Fruit fly (Drosophila melanogaster) whole organism, pupa: ENCODE results near the gene Cog1.

Experiments
- CG10348 ChIP-seq: fragments of 200-800 bp; sonication (Bioruptor generic); IDR thresholded peaks from 2 replicates; pipeline ENCODE4 v1.3.6; 2022; ENCODE audit warnings: missing biosample characterization, missing genetic modification characterization
- CG12605 ChIP-seq: fragments of 200-800 bp; sonication (Bioruptor generic); IDR thresholded peaks from 2 replicates; pipeline ENCODE4 v1.3.6; 2022; ENCODE audit warnings: missing biosample characterization, missing genetic modification characterization
- CG13204 ChIP-seq: fragments of 200-800 bp; sonication (Bioruptor generic); optimal IDR thresholded peaks from 2 replicates; lab custom pipeline; 2018; ENCODE audit warnings: missing biosample characterization, mild to moderate bottlenecking, missing genetic modification characterization, moderate library complexity
- CG14655 ChIP-seq: fragments of 200-800 bp; sonication (Bioruptor generic); optimal IDR thresholded peaks from 3 replicates; lab custom pipeline; 2017; ENCODE audit warnings: mild to moderate bottlenecking, missing biosample characterization, missing genetic modification reagents, missing genetic modification characterization
- CG15710 ChIP-seq: fragments of 200-800 bp; sonication (Bioruptor generic); optimal IDR thresholded peaks from 2 replicates; lab custom pipeline; 2018; ENCODE audit warnings: missing biosample characterization, mild to moderate bottlenecking, missing genetic modification characterization, moderate library complexity
- CG17806 ChIP-seq: fragments of 200-800 bp; sonication (Bioruptor generic); optimal IDR thresholded peaks from 2 replicates; lab custom pipeline; 2018; ENCODE audit warnings: missing biosample characterization, mild to moderate bottlenecking, missing genetic modification characterization, moderate library complexity
- CG32121 ChIP-seq: fragments of 200-800 bp; sonication (Bioruptor generic); IDR thresholded peaks from 2 replicates; pipeline ENCODE4 v1.3.6; 2022; ENCODE audit warnings: missing biosample characterization, missing genetic modification characterization
- CG34367 ChIP-seq: fragments of 200-800 bp; sonication (Bioruptor generic); optimal IDR thresholded peaks from 2 replicates; lab custom pipeline; 2018; ENCODE audit warnings: missing biosample characterization, mild to moderate bottlenecking, missing genetic modification characterization
- CG4496 ChIP-seq: fragments of 200-800 bp; sonication (Bioruptor generic); IDR thresholded peaks from 3 replicates; pipeline ENCODE4 v1.3.6; 2022; ENCODE audit warnings: missing biosample characterization, missing genetic modification characterization
- CG8159 ChIP-seq: fragments of 200-800 bp; sonication (Bioruptor generic); optimal IDR thresholded peaks from 3 replicates; lab custom pipeline; 2018; ENCODE audit warnings: missing biosample characterization, mild to moderate bottlenecking, missing genetic modification characterization, moderate library complexity
- CG8301 ChIP-seq: fragments of 200-800 bp; sonication (Bioruptor generic); optimal IDR thresholded peaks from 2 replicates; lab custom pipeline; 2018; ENCODE audit warnings: missing biosample characterization, mild to moderate bottlenecking, missing genetic modification characterization
- CG9948 ChIP-seq: fragments of 200-800 bp; sonication (Bioruptor generic); optimal IDR thresholded peaks from 2 replicates; lab custom pipeline; 2018; ENCODE audit warnings: missing biosample characterization, mild to moderate bottlenecking, missing genetic modification characterization, moderate library complexity
- D1 ChIP-seq: fragments of 200-800 bp; sonication (Bioruptor generic); optimal IDR thresholded peaks from 2 replicates; lab custom pipeline; 2018; ENCODE audit warnings: missing biosample characterization, mild to moderate bottlenecking, missing genetic modification characterization, moderate library complexity
- EcR ChIP-seq: fragments of 200-800 bp; sonication (Bioruptor generic); optimal IDR thresholded peaks from 3 replicates; lab custom pipeline; 2019; ENCODE audit warnings: missing biosample characterization, missing genetic modification characterization, mild to moderate bottlenecking, moderate library complexity, missing genetic modification reagents
- Ets98B ChIP-seq: fragments of 200-800 bp; sonication (Bioruptor generic); IDR thresholded peaks from 2 replicates; pipeline ENCODE4 v1.3.6; 2022; ENCODE audit warnings: missing biosample characterization, missing genetic modification characterization
- Pif1A ChIP-seq: fragments of 200-800 bp; sonication (Bioruptor generic); optimal IDR thresholded peaks from 3 replicates; lab custom pipeline; 2016; ENCODE audit warnings: missing biosample characterization, missing genetic modification characterization
- Pif1B ChIP-seq: fragments of 200-800 bp; sonication (Bioruptor generic); optimal IDR thresholded peaks from 3 replicates; lab custom pipeline; 2016; ENCODE audit warnings: missing biosample characterization, missing genetic modification characterization
- Snoo ChIP-seq: fragments of 200-800 bp; sonication (Bioruptor generic); optimal IDR thresholded peaks from 3 replicates; lab custom pipeline; 2017; ENCODE audit warnings: missing biosample characterization, mild to moderate bottlenecking, missing genetic modification characterization, inconsistent platforms
- fd96Ca ChIP-seq: fragments of 200-800 bp; sonication (Bioruptor generic); IDR thresholded peaks from 3 replicates; pipeline ENCODE4 v1.3.6; 2022; ENCODE audit warnings: missing biosample characterization, missing genetic modification characterization
- gl ChIP-seq: fragments of 200-800 bp; sonication (Bioruptor generic); optimal IDR thresholded peaks from 2 replicates; lab custom pipeline; 2018; ENCODE audit warnings: missing biosample characterization, mild to moderate bottlenecking, missing genetic modification characterization
- rn ChIP-seq: fragments of 200-800 bp; sonication (Bioruptor generic); IDR thresholded peaks from 2 replicates; pipeline ENCODE4 v1.3.6; 2022; ENCODE audit warnings: missing biosample characterization, missing genetic modification characterization

The Cog1 gene

dm6 chr3R:12185615-12186014 is 33.9 kb downstream of the Cog1 start:
- TF ChIP-seq Pif1A (GFP tag; lab: Kevin White, UChicago) (no peak), CG8159 (tag; lab: Kevin White, UChicago) (no peak), D1 (tag; lab: Kevin White, UChicago) (no peak), Pif1B (GFP tag; lab: Kevin White, UChicago) (no peak), CG34367 (tag; lab: Kevin White, UChicago) (no peak), CG8301 (tag; lab: Kevin White, UChicago) (no peak), CG13204 (no peak), CG12605 (no peak), rn (GFP tag; lab: Robert Waterston, UW) (no peak), CG14655 (GFP tag; lab: Kevin White, UChicago) (no peak), fd96Ca (GFP tag; lab: Robert Waterston, UW) (no peak), CG9948 (tag; lab: Kevin White, UChicago) (no peak), Ets98B (GFP tag; lab: Robert Waterston, UW) (no peak), EcR (GFP tag; lab: Kevin White, UChicago) (no peak), CG10348 (GFP tag; lab: Robert Waterston, UW) (no peak), CG17806 (tag; lab: Kevin White, UChicago) (no peak), CG4496 (no peak), Snoo (no peak), CG32121 (GFP tag; lab: Robert Waterston, UW) (no peak)

DNA sequence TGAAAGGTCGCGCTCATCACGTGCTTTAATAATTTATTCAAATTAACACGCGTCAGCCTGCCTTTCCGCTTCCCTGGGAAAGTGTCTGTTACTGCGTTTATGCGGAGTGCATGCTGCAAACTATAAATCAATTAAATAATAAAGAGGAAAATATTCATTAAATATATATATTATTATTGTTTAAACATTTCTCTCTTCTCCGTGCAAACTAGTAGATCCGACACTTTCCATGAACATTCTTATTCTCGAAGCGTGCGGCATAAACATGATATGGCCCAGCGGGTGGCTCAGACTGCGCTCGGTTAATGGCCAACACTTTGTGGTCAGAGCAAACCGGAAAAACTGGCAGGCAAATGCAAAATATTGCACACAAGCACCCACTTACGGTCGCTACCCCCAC is 51.1 kb downstream of the Cog1 start:
- TF ChIP-seq Ets98B (GFP tag; lab: Robert Waterston, UW): peak; percentile 18; the same call in 1 of the 2 replicates
- TF ChIP-seq CG8301 (tag; lab: Kevin White, UChicago): no peak
- TF ChIP-seq gl (tag; lab: Kevin White, UChicago): no peak
- peak; percentile 58; the same call in 2 of the 3 replicates for TF ChIP-seq CG4496
- peak; percentile 55; the same call in 2 of the 3 replicates for TF ChIP-seq fd96Ca (GFP tag; lab: Robert Waterston, UW)
- TF ChIP-seq CG14655 (GFP tag; lab: Kevin White, UChicago): peak; percentile 52
- peak; percentile 3 for TF ChIP-seq CG8159 (tag; lab: Kevin White, UChicago)
- no peak for TF ChIP-seq Pif1A (GFP tag; lab: Kevin White, UChicago)
- peak; percentile 22; the same call in 1 of the 2 replicates for TF ChIP-seq CG12605
- TF ChIP-seq CG13204: no peak

DNA sequence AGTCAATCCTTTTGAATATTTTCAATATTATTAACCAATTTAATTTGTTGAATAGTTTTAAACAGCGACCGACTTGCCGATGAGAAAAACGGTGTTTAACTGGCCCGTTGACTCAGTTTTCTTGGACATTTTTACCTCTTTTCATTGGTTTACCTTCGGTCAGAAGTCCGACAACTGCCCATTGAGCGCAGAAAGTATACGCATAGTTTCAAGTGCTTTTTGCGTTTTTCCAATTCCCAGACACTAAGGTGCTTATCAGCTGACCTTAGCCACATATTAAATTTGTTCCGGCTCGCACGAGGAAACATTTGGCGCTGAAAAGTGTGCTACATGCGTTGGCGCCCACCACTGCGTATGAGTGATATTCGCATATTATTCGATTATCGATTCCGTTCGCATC is 53.4 kb downstream of the Cog1 start, which contains the start of gene Cpn:
Gene Cpn, minus strand, starts transcription at position 101 of the 400 bp plus-strand sequence.
- TF ChIP-seq CG8159 (tag; lab: Kevin White, UChicago): no peak
- TF ChIP-seq EcR (GFP tag; lab: Kevin White, UChicago): no peak
- no peak for TF ChIP-seq CG17806 (tag; lab: Kevin White, UChicago)
- TF ChIP-seq CG10348 (GFP tag; lab: Robert Waterston, UW): no peak
- TF ChIP-seq CG15710 (tag; lab: Kevin White, UChicago): no peak
- TF ChIP-seq CG12605: no peak
- no peak for TF ChIP-seq Ets98B (GFP tag; lab: Robert Waterston, UW)
- TF ChIP-seq Pif1B (GFP tag; lab: Kevin White, UChicago): no peak
- TF ChIP-seq rn (GFP tag; lab: Robert Waterston, UW): no peak
- no peak for TF ChIP-seq fd96Ca (GFP tag; lab: Robert Waterston, UW)
- no peak for TF ChIP-seq CG34367 (tag; lab: Kevin White, UChicago)
- TF ChIP-seq CG9948 (tag; lab: Kevin White, UChicago): no peak
- TF ChIP-seq, all 21 proteins: peak for 0
